Fruit fly (Drosophila melanogaster): ENCODE measurements around the gene CG10553.

DNA sequence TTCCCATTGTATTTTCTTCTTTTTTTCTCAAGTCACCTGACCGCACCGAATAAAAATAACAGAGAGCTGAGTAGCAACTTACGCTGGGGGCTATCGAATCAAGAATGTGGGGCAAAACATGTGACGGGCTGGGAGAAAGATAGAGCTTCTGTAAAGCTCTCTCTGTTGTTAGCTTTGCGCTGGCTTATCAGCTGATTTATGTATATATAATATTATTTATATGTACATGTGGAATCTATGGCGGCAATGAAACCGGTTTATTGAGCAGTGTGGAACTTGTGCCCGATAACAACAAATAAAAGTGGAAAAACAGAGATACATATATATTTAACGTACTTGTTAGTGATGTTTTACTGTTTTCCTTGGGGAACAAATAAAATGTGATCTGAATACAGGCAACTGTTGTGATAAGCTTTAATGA is 25.0 kb downstream of the CG10553 start, which contains the start of gene CG31098:
- TF ChIP-seq ftz-f1 (GFP tag; optimal IDR thresholded peaks at IDR 0.05) (no peak), Hr78 (GFP tag; optimal IDR thresholded peaks at IDR 0.05) (no peak), CG2875 (GFP tag; optimal IDR thresholded peaks at IDR 0.05) (no peak), Dbx (GFP tag; IDR thresholded peaks at IDR 0.05) (no peak), Kr (GFP tag; optimal IDR thresholded peaks at IDR 0.05) (no peak), GATAe (GFP tag; conservative IDR thresholded peaks at IDR 0.05) (no peak), CG6175 (GFP tag; IDR thresholded peaks at IDR 0.05) (no peak), CG12391 (tag; optimal IDR thresholded peaks at IDR 0.05) (no peak), zfh2 (GFP tag; optimal IDR thresholded peaks at IDR 0.05) (no peak), CG10147 (GFP tag; optimal IDR thresholded peaks at IDR 0.05) (peak; percentile 11), CG15514 (GFP tag; optimal IDR thresholded peaks at IDR 0.05) (peak; percentile 58)

All from whole organism, embryonic.